Worm (Caenorhabditis elegans): ENCODE results near the gene abl-1.

- TF ChIP-seq him-1 (tag; optimal IDR thresholded peaks at IDR 0.05) (no peak), W03F9.2 (tag; optimal IDR thresholded peaks at IDR 0.05) (no peak)
Measured at ce11 chrX:10609878-10610277, 14.1 kb downstream of the abl-1 start.
